Worm (Caenorhabditis elegans) whole organism, L4/young adult: ENCODE measurements around the gene rfc-4.

Experiments used
- W03F9.2 ChIP-seq: fragments of 150-350 bp; optimal IDR thresholded peaks from 2 replicates; lab custom pipeline; 2014; ENCODE audit warnings: missing biosample characterization, missing genetic modification characterization
- dao-5 ChIP-seq: sonication (generic microtip); optimal IDR thresholded peaks from 2 replicates; lab custom pipeline; 2016; ENCODE audit warnings: missing genotype, missing genetic modification characterization, moderate library complexity, missing compliant biosample characterization
- him-1 ChIP-seq: sonication (generic microtip); optimal IDR thresholded peaks from 2 replicates; lab custom pipeline; 2016; ENCODE audit warnings: missing genotype, missing genetic modification reagents, missing genetic modification characterization, missing compliant biosample characterization

Gene rfc-4

ce11 chrIII:6955766-6956165, 16.3 kb upstream of the rfc-4 start:
- TF ChIP-seq dao-5 (tag; lab: Kevin White, UChicago) (no peak), him-1 (tag; lab: Kevin White, UChicago) (no peak), W03F9.2 (tag; lab: Kevin White, UChicago) (no peak)

- TF ChIP-seq dao-5 (tag; lab: Kevin White, UChicago) (no peak), W03F9.2 (tag; lab: Kevin White, UChicago) (no peak), him-1 (tag; lab: Kevin White, UChicago) (no peak)
Measured at ce11 chrIII:6958674-6959241, 13.3 kb upstream of the rfc-4 start.

- peak; percentile 42 for TF ChIP-seq W03F9.2 (tag; lab: Kevin White, UChicago)
- no peak for TF ChIP-seq him-1 (tag; lab: Kevin White, UChicago)
- no peak for TF ChIP-seq dao-5 (tag; lab: Kevin White, UChicago)
Measured at ce11 chrIII:6961167-6961566, 10.9 kb upstream of the rfc-4 start.

ce11 chrIII:6961937-6962504, 10.0 kb upstream of the rfc-4 start, which contains the start of the genes rpn-6.1 and F57B9.1:
Gene rpn-6.1 (minus strand): TSS chrIII:6962001.
Gene F57B9.1 (plus strand): TSS chrIII:6962090.
- no peak for TF ChIP-seq W03F9.2 (tag; lab: Kevin White, UChicago)
- no peak for TF ChIP-seq him-1 (tag; lab: Kevin White, UChicago)
- no peak for TF ChIP-seq dao-5 (tag; lab: Kevin White, UChicago)

- TF ChIP-seq W03F9.2 (tag; lab: Kevin White, UChicago) (no peak), dao-5 (tag; lab: Kevin White, UChicago) (no peak), him-1 (tag; lab: Kevin White, UChicago) (no peak)
Measured at ce11 chrIII:6968080-6968639, 3.9 kb upstream of the rfc-4 start, which contains the start of gene panl-2. Gene panl-2 (minus strand): TSS chrIII:6968130.

- no peak for TF ChIP-seq dao-5 (tag; lab: Kevin White, UChicago)
- no peak for TF ChIP-seq W03F9.2 (tag; lab: Kevin White, UChicago)
- TF ChIP-seq him-1 (tag; lab: Kevin White, UChicago): no peak
Measured at ce11 chrIII:6968655-6969054, 3.4 kb upstream of the rfc-4 start.

ce11 chrIII:6969090-6969489, 3.0 kb upstream of the rfc-4 start, which contains the start of gene F31E3.12:
Gene F31E3.12 (plus strand): TSS chrIII:6969390.
- no peak for TF ChIP-seq him-1 (tag; lab: Kevin White, UChicago)
- TF ChIP-seq W03F9.2 (tag; lab: Kevin White, UChicago): no peak
- no peak for TF ChIP-seq dao-5 (tag; lab: Kevin White, UChicago)

- TF ChIP-seq dao-5 (tag; lab: Kevin White, UChicago): peak; percentile 25
- peak; percentile 50 for TF ChIP-seq W03F9.2 (tag; lab: Kevin White, UChicago)
- TF ChIP-seq him-1 (tag; lab: Kevin White, UChicago): no peak
Measured at ce11 chrIII:6969781-6970342, 2.2 kb upstream of the rfc-4 start.

ce11 chrIII:6970744-6971143, 1.3 kb upstream of the rfc-4 start:
- no peak for TF ChIP-seq dao-5 (tag; lab: Kevin White, UChicago)
- TF ChIP-seq him-1 (tag; lab: Kevin White, UChicago): no peak
- no peak for TF ChIP-seq W03F9.2 (tag; lab: Kevin White, UChicago)

- no peak for TF ChIP-seq dao-5 (tag; lab: Kevin White, UChicago)
- TF ChIP-seq W03F9.2 (tag; lab: Kevin White, UChicago): no peak
Measured at ce11 chrIII:6973682-6974081, 1.6 kb downstream of the rfc-4 start, which contains the start of gene F31E3.2. Gene F31E3.2 (plus strand): TSS chrIII:6973982.

- TF ChIP-seq W03F9.2 (tag; lab: Kevin White, UChicago) (no peak), him-1 (tag; lab: Kevin White, UChicago) (no peak), dao-5 (tag; lab: Kevin White, UChicago) (no peak)
Measured at ce11 chrIII:6974952-6975351, 2.9 kb downstream of the rfc-4 start.

ce11 chrIII:6978875-6979274, 6.8 kb downstream of the rfc-4 start:
- no peak for TF ChIP-seq him-1 (tag; lab: Kevin White, UChicago)
- no peak for TF ChIP-seq W03F9.2 (tag; lab: Kevin White, UChicago)
- no peak for TF ChIP-seq dao-5 (tag; lab: Kevin White, UChicago)

ce11 chrIII:6979584-6979983, 7.5 kb downstream of the rfc-4 start, which contains the start of gene ceh-20:
Gene ceh-20 (plus strand): TSS chrIII:6979884.
- TF ChIP-seq W03F9.2 (tag; lab: Kevin White, UChicago): no peak
- no peak for TF ChIP-seq dao-5 (tag; lab: Kevin White, UChicago)
- TF ChIP-seq him-1 (tag; lab: Kevin White, UChicago): no peak
